Worm (Caenorhabditis elegans): ENCODE results near the gene flcn-1.

- TF ChIP-seq ztf-23 (GFP tag; IDR thresholded peaks at IDR 0.05), result no peak
- TF ChIP-seq ref-1 (GFP tag; conservative IDR thresholded peaks at IDR 0.05), result no peak
Measured at ce11 chrII:6934729-6935128, 6.2 kb downstream of the flcn-1 start.

Measured in whole organism, midembryonic.